Worm (Caenorhabditis elegans): ENCODE data around the gene C31H1.5.

DNA sequence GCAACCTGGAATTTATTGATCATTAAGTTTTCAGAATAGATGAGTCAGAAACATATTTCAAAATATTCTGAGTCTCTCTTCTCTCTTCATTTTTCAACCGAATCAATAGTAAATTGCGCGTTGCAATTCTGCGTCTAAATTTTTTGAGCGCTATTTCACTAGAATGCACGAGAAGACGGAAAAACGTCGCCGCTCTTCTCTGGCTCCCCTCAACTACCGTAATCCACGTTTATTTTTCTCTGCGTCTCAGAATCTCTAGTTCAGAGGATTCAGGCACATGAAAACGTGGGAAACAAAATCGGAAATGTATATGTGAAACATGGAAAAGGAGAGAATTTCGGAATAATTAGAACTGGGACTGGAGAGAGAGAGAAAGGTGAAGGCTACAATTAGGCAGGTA, 8.9 kb upstream of the C31H1.5 start:
- TF ChIP-seq ztf-29 (GFP tag; IDR thresholded peaks at IDR 0.05): no peak
- no peak for TF ChIP-seq flt-1 (GFP tag; IDR thresholded peaks at IDR 0.05)
- no peak for TF ChIP-seq T22C8.4 (GFP tag; IDR thresholded peaks at IDR 0.05)
- no peak for TF ChIP-seq tab-1 (GFP tag; IDR thresholded peaks at IDR 0.05)

All from whole organism, midembryonic.